Worm (Caenorhabditis elegans) whole organism, young adult: Measurements from ENCODE around the gene nlp-32.

Source experiments
- C06A6.2 ChIP-seq: fragments of 200-800 bp; sonication (Bioruptor generic); conservative IDR thresholded peaks from 2 replicates; pipeline ENCODE4 v1.3.6; 2022; ENCODE audit warnings: missing genetic modification characterization, missing compliant biosample characterization
- C17E4.6 ChIP-seq: fragments of 200-800 bp; sonication (Bioruptor generic); IDR thresholded peaks from 2 replicates; pipeline ENCODE4 v1.3.6; 2022; ENCODE audit warnings: missing genetic modification reagents, missing genetic modification characterization, missing compliant biosample characterization
- D2030.7 ChIP-seq: fragments of 200-800 bp; sonication (Bioruptor generic); IDR thresholded peaks from 2 replicates; pipeline ENCODE4 v1.3.6; 2022; ENCODE audit warnings: missing genetic modification reagents, missing genetic modification characterization, missing compliant biosample characterization
- F22D6.2 ChIP-seq: sonication (generic microtip); optimal IDR thresholded peaks from 2 replicates; lab custom pipeline; 2016; ENCODE audit warnings: mild to moderate bottlenecking, missing genetic modification characterization, missing compliant biosample characterization
- F52B5.7 ChIP-seq: sonication (generic microtip); optimal IDR thresholded peaks from 2 replicates; lab custom pipeline; 2016; ENCODE audit warnings: mild to moderate bottlenecking, missing genetic modification characterization, missing compliant biosample characterization
- F57C9.4 ChIP-seq: sonication (generic microtip); optimal IDR thresholded peaks from 2 replicates; lab custom pipeline; 2017; ENCODE audit warnings: mild to moderate bottlenecking, missing genetic modification characterization, missing compliant biosample characterization
- K11D2.4 ChIP-seq: fragments of 200-800 bp; sonication (Bioruptor generic); IDR thresholded peaks from 2 replicates; pipeline ENCODE4 v1.3.6; 2022; ENCODE audit warnings: missing genetic modification reagents, missing genetic modification characterization, missing compliant biosample characterization
- Y67H2A.10 ChIP-seq: fragments of 200-800 bp; sonication (Bioruptor generic); conservative IDR thresholded peaks from 2 replicates; pipeline ENCODE4 v1.3.6; 2022; ENCODE audit warnings: missing genetic modification reagents, missing genetic modification characterization, missing compliant biosample characterization
- aptf-3 ChIP-seq: fragments of 200-800 bp; sonication (Bioruptor generic); IDR thresholded peaks from 2 replicates; pipeline ENCODE4 v1.3.6; 2022; ENCODE audit warnings: missing genetic modification characterization, missing compliant biosample characterization
- athp-1 ChIP-seq: sonication (generic microtip); optimal IDR thresholded peaks from 2 replicates; lab custom pipeline; 2017; ENCODE audit warnings: mild to moderate bottlenecking, missing genetic modification characterization, missing compliant biosample characterization
- attf-5 ChIP-seq: fragments of 200-800 bp; sonication (Bioruptor generic); optimal IDR thresholded peaks from 2 replicates; lab custom pipeline; 2018; ENCODE audit warnings: mild to moderate bottlenecking, missing genetic modification characterization, missing compliant biosample characterization
- ccch-3 ChIP-seq: fragments of 200-800 bp; sonication (Bioruptor generic); optimal IDR thresholded peaks from 2 replicates; lab custom pipeline; 2018; ENCODE audit warnings: mild to moderate bottlenecking, missing genetic modification characterization, missing compliant biosample characterization
- ceh-91 ChIP-seq: fragments of 200-800 bp; sonication (Bioruptor generic); IDR thresholded peaks from 2 replicates; pipeline ENCODE4 v1.3.6; 2022; ENCODE audit warnings: missing genetic modification reagents, missing genetic modification characterization, missing compliant biosample characterization
- die-1 ChIP-seq: sonication (generic microtip); optimal IDR thresholded peaks from 2 replicates; lab custom pipeline; 2016; ENCODE audit warnings: missing genotype, mild to moderate bottlenecking, missing genetic modification characterization, missing compliant biosample characterization
- dox-1 ChIP-seq: fragments of 200-800 bp; sonication (Bioruptor generic); IDR thresholded peaks from 2 replicates; pipeline ENCODE4 v1.3.6; 2022; ENCODE audit warnings: missing genetic modification reagents, missing genetic modification characterization, missing compliant biosample characterization
- egl-18 ChIP-seq: fragments of 200-800 bp; sonication (Bioruptor generic); IDR thresholded peaks from 2 replicates; pipeline ENCODE4 v1.3.6; 2022; ENCODE audit warnings: missing genetic modification reagents, missing genetic modification characterization, missing compliant biosample characterization
- egrh-3 ChIP-seq: fragments of 200-800 bp; sonication (Bioruptor generic); IDR thresholded peaks from 2 replicates; pipeline ENCODE4 v1.3.6; 2022; ENCODE audit warnings: missing genetic modification reagents, missing genetic modification characterization, missing compliant biosample characterization
- fkh-3 ChIP-seq: sonication (generic microtip); optimal IDR thresholded peaks from 2 replicates; lab custom pipeline; 2016; ENCODE audit warnings: mild to moderate bottlenecking, missing genetic modification characterization, missing compliant biosample characterization
- hlh-12 ChIP-seq: sonication (generic microtip); optimal IDR thresholded peaks from 2 replicates; lab custom pipeline; 2016; ENCODE audit warnings: missing genetic modification characterization, missing compliant biosample characterization
- hlh-26 ChIP-seq: fragments of 200-800 bp; sonication (Bioruptor generic); conservative IDR thresholded peaks from 2 replicates; pipeline ENCODE4 v1.3.6; 2022; ENCODE audit warnings: missing genetic modification reagents, missing genetic modification characterization, missing compliant biosample characterization
- hmg-1.2 ChIP-seq: fragments of 200-800 bp; sonication (Bioruptor generic); IDR thresholded peaks from 2 replicates; pipeline ENCODE4 v1.3.6; 2022; ENCODE audit warnings: missing genetic modification reagents, missing genetic modification characterization, missing compliant biosample characterization
- hmg-20 ChIP-seq: fragments of 200-800 bp; sonication (Bioruptor generic); IDR thresholded peaks from 2 replicates; pipeline ENCODE4 v1.3.6; 2022; ENCODE audit warnings: missing genetic modification reagents, missing genetic modification characterization, missing compliant biosample characterization
- hrde-1 ChIP-seq: sonication (generic microtip); optimal IDR thresholded peaks from 2 replicates; lab custom pipeline; 2016; ENCODE audit warnings: missing genetic modification characterization, mild to moderate bottlenecking, missing compliant biosample characterization, moderate library complexity, missing genotype, missing genetic modification reagents, borderline replicate concordance
- lag-1 ChIP-seq: fragments of 200-800 bp; sonication (Bioruptor generic); IDR thresholded peaks from 2 replicates; pipeline ENCODE4 v1.3.6; 2022; ENCODE audit warnings: missing genetic modification reagents, missing genetic modification characterization, missing compliant biosample characterization
- let-607 ChIP-seq, 2 experiments: fragments of 200-800 bp in 1 of 2; sonication (Bioruptor generic) in 1 of 2; sonication (generic microtip) in 1 of 2; optimal IDR thresholded peaks; 2 replicates each; lab custom pipeline; 2016 to 2018; ENCODE audit warnings: mild to moderate bottlenecking in 2 of 2, missing compliant biosample characterization in 2 of 2, missing genetic modification characterization in 2 of 2, moderate library complexity in 2 of 2, missing genotype in 1 of 2
- lin-26 ChIP-seq: fragments of 200-800 bp; sonication (Bioruptor generic); IDR thresholded peaks from 2 replicates; pipeline ENCODE4 v1.3.6; 2022; ENCODE audit warnings: missing genetic modification reagents, missing genetic modification characterization, missing compliant biosample characterization
- lin-54 ChIP-seq: fragments of 200-800 bp; sonication (Bioruptor generic); optimal IDR thresholded peaks from 2 replicates; lab custom pipeline; 2018; ENCODE audit warnings: mild to moderate bottlenecking, missing genetic modification characterization, missing compliant biosample characterization
- mcd-1 ChIP-seq: fragments of 200-800 bp; sonication (Bioruptor generic); IDR thresholded peaks from 2 replicates; pipeline ENCODE4 v1.3.6; 2022; ENCODE audit warnings: missing genetic modification reagents, missing genetic modification characterization, missing compliant biosample characterization
- nfya-2 ChIP-seq: fragments of 200-800 bp; sonication (Bioruptor generic); IDR thresholded peaks from 2 replicates; pipeline ENCODE4 v1.3.6; 2022; ENCODE audit warnings: missing genetic modification reagents, missing genetic modification characterization, missing compliant biosample characterization
- nfyb-1 ChIP-seq: fragments of 200-800 bp; sonication (Bioruptor generic); IDR thresholded peaks from 2 replicates; pipeline ENCODE4 v1.3.6; 2022; ENCODE audit warnings: missing genetic modification reagents, missing genetic modification characterization, missing compliant biosample characterization
- nhr-120 ChIP-seq: fragments of 200-800 bp; sonication (Bioruptor generic); IDR thresholded peaks from 2 replicates; pipeline ENCODE4 v1.3.6; 2022; ENCODE audit warnings: missing genetic modification characterization, missing compliant biosample characterization
- nhr-80 ChIP-seq: sonication (generic microtip); optimal IDR thresholded peaks from 2 replicates; lab custom pipeline; 2016; ENCODE audit warnings: missing genetic modification characterization, missing compliant biosample characterization
- rcor-1 ChIP-seq: fragments of 200-800 bp; sonication (Bioruptor generic); IDR thresholded peaks from 2 replicates; pipeline ENCODE4 v1.3.6; 2022; ENCODE audit warnings: missing genetic modification reagents, missing genetic modification characterization, missing compliant biosample characterization
- repo-1 ChIP-seq: sonication (generic microtip); optimal IDR thresholded peaks from 2 replicates; lab custom pipeline; 2017; ENCODE audit warnings: mild to moderate bottlenecking, missing genetic modification characterization, missing compliant biosample characterization
- rpc-1 ChIP-seq, 2 experiments: fragments of 150-350 bp in 1 of 2; sonication (generic microtip) in 1 of 2; optimal IDR thresholded peaks; 2 replicates each; lab custom pipeline; 2014 to 2018; ENCODE audit warnings: missing biosample characterization in 1 of 2, missing genetic modification characterization in 1 of 2, missing genetic modification reagents in 1 of 2, missing genotype in 1 of 2
- sdz-38 ChIP-seq: sonication (generic microtip); optimal IDR thresholded peaks from 2 replicates; lab custom pipeline; 2016; ENCODE audit warnings: missing genotype, missing genetic modification characterization, missing compliant biosample characterization
- snpc-1.3 ChIP-seq: sonication (generic microtip); optimal IDR thresholded peaks from 2 replicates; lab custom pipeline; 2017; ENCODE audit warnings: missing genetic modification characterization, mild to moderate bottlenecking, missing compliant biosample characterization, antibody characterized with exemption, moderate library complexity, missing genotype, missing genetic modification reagents; ENCODE audit not compliant: insufficient read depth
- snpc-3.4 ChIP-seq: sonication (generic microtip); optimal IDR thresholded peaks from 2 replicates; lab custom pipeline; 2017; ENCODE audit warnings: missing genetic modification characterization, mild to moderate bottlenecking, missing compliant biosample characterization, antibody characterized with exemption, moderate library complexity, missing genotype, missing genetic modification reagents
- snpc-4 ChIP-seq, 5 experiments: fragments of 150-350 bp in 1 of 5; sonication (generic microtip) in 4 of 5; optimal IDR thresholded peaks; 2 replicates each; lab custom pipeline; 2014 to 2018; ENCODE audit warnings: missing genetic modification characterization in 5 of 5, missing biosample characterization in 3 of 5, antibody characterized with exemption in 2 of 5, mild to moderate bottlenecking in 2 of 5, missing compliant biosample characterization in 2 of 5, missing genotype in 2 of 5, moderate library complexity in 2 of 5, missing genetic modification reagents in 1 of 5
- sptf-2 ChIP-seq: fragments of 200-800 bp; sonication (Bioruptor generic); optimal IDR thresholded peaks from 2 replicates; lab custom pipeline; 2018; ENCODE audit warnings: mild to moderate bottlenecking, missing genetic modification characterization, missing compliant biosample characterization
- unc-62 ChIP-seq: fragments of 150-350 bp; optimal IDR thresholded peaks from 2 replicates; lab custom pipeline; 2014; ENCODE audit warnings: missing biosample characterization, missing genetic modification reagents, missing genetic modification characterization
- xnd-1 ChIP-seq: sonication (generic microtip); optimal IDR thresholded peaks from 2 replicates; lab custom pipeline; 2016; ENCODE audit warnings: missing genotype, missing genetic modification reagents, missing genetic modification characterization, missing compliant biosample characterization
- zim-3 ChIP-seq: sonication (generic microtip); optimal IDR thresholded peaks from 2 replicates; lab custom pipeline; 2017; ENCODE audit warnings: mild to moderate bottlenecking, missing genetic modification characterization, moderate library complexity, missing compliant biosample characterization
- ztf-18 ChIP-seq: sonication (generic microtip); optimal IDR thresholded peaks from 2 replicates; lab custom pipeline; 2016; ENCODE audit warnings: missing genotype, mild to moderate bottlenecking, missing genetic modification characterization, missing compliant biosample characterization
- ztf-25 ChIP-seq: fragments of 200-800 bp; sonication (Bioruptor generic); IDR thresholded peaks from 2 replicates; pipeline ENCODE4 v1.3.6; 2022; ENCODE audit warnings: missing genetic modification reagents, missing genetic modification characterization, missing compliant biosample characterization
- ztf-26 ChIP-seq: sonication (generic microtip); optimal IDR thresholded peaks from 2 replicates; lab custom pipeline; 2017; ENCODE audit warnings: missing genetic modification characterization, missing compliant biosample characterization

nlp-32 gene

DNA sequence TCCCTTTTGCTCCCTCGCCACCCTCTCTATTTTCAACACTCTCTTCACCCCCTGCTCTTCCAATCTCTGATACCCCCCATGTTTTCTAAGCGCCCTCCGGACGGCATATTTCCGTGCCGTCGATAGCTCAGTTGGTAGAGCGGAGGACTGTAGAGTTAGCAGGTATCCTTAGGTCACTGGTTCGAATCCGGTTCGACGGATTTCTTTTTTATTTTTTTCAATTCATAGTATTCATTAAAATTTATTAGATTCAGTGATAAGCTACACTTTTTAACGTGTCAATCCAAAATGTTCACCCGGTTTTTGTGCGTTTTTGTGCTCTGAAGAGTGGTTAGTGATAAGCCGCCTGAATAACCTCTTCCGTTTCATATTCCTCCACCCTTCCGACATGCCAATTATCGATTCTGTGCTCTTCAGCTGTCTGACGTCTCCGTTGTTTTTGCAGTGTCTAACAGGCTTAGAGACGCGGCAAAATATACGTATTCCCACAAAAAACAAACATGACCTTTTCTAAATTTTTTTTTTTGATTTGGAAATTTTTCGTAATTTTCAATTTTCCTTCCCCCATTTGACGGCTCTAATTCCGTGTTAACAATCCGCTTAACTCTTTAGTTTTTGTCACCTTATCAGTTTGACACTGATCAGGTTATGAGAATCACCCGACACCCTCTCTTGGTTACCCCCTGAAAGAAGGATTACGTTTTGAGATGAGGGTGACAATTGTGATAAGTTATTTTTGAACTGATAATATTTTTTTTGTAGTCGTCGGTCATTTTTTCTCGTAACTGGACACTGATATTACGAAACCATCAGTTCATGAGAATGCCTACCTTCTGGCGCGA is 49.1 kb upstream of the nlp-32 start (continued):
- peak; percentile 76 for TF ChIP-seq dox-1
- no peak for TF ChIP-seq F52B5.7 (tag; lab: Kevin White, UChicago)
- no peak for TF ChIP-seq xnd-1
- no peak for TF ChIP-seq lag-1
- no peak for TF ChIP-seq sdz-38 (tag; lab: Kevin White, UChicago)
- peak; percentile 34 for TF ChIP-seq ztf-26 (tag; lab: Kevin White, UChicago)
- TF ChIP-seq snpc-1.3 (tag; lab: Kevin White, UChicago) = peak; percentile 32
- no peak for TF ChIP-seq sptf-2 (GFP tag; lab: Kevin White, UChicago)
- TF ChIP-seq die-1 (tag; lab: Kevin White, UChicago) = peak; percentile 67
- no peak for TF ChIP-seq Y67H2A.10 (GFP tag; lab: Robert Waterston, UW)
- TF ChIP-seq hlh-12 = no peak
- no peak for TF ChIP-seq C06A6.2
- TF ChIP-seq nhr-120 (GFP tag; lab: Robert Waterston, UW) = no peak
- TF ChIP-seq nhr-80 (tag; lab: Kevin White, UChicago) = peak; percentile 93
- TF ChIP-seq ztf-25 (GFP tag; lab: Robert Waterston, UW) = no peak
- no peak for TF ChIP-seq F57C9.4
- TF ChIP-seq egl-18 (GFP tag; lab: Robert Waterston, UW) = no peak
- TF ChIP-seq ceh-91 = no peak
- peak; percentile 73 for TF ChIP-seq ztf-18 (tag; lab: Kevin White, UChicago)
- TF ChIP-seq repo-1 (tag; lab: Kevin White, UChicago) = no peak
- no peak for TF ChIP-seq egrh-3 (GFP tag; lab: Robert Waterston, UW)
- no peak for TF ChIP-seq K11D2.4 (GFP tag; lab: Robert Waterston, UW)
- TF ChIP-seq ccch-3 (GFP tag; lab: Kevin White, UChicago) = no peak
- no peak for TF ChIP-seq unc-62 (GFP tag; lab: Kevin White, UChicago)
- no peak for TF ChIP-seq C17E4.6 (GFP tag; lab: Robert Waterston, UW)
- peak; percentile 63 for TF ChIP-seq mcd-1 (GFP tag; lab: Robert Waterston, UW)
- TF ChIP-seq nfya-2 = no peak
- TF ChIP-seq hrde-1 (tag; lab: Kevin White, UChicago) = no peak
- no peak for TF ChIP-seq snpc-4 (GFP tag; optimal IDR thresholded peaks at IDR 0.05; lab: Kevin White, UChicago)
- TF ChIP-seq snpc-4 (tag; optimal IDR thresholded peaks at IDR 0.05; lab: Kevin White, UChicago) = peak in 1 of 4 experiments; percentile 61
- TF ChIP-seq F22D6.2 = no peak
- TF ChIP-seq hlh-26 (GFP tag; lab: Robert Waterston, UW) = no peak
- TF ChIP-seq nfyb-1 = 0 out of 2 replicates have a peak, but pooled peaks have one; percentile 51
- 0 out of 2 replicates have a peak, but pooled peaks have one; percentile 29 for TF ChIP-seq D2030.7
- TF ChIP-seq snpc-3.4 (tag; lab: Kevin White, UChicago) = no peak
- peak; percentile 59; the same call in 1 of the 2 replicates for TF ChIP-seq lin-26 (GFP tag; lab: Robert Waterston, UW)
- peak; percentile 12 for TF ChIP-seq lin-54 (GFP tag; lab: Kevin White, UChicago)
- TF ChIP-seq zim-3 = no peak
- TF ChIP-seq fkh-3 (tag; lab: Kevin White, UChicago) = no peak
- TF ChIP-seq rcor-1 (GFP tag; lab: Robert Waterston, UW) = peak; percentile 29; the same call in 1 of the 2 replicates
- TF ChIP-seq let-607 (tag; optimal IDR thresholded peaks at IDR 0.05; lab: Kevin White, UChicago) = peak; percentile 12 to 67
- TF ChIP-seq hmg-20 = no peak
- peak; percentile 85 for TF ChIP-seq hmg-1.2 (GFP tag; lab: Robert Waterston, UW)
- no peak for TF ChIP-seq athp-1
- TF ChIP-seq rpc-1 (optimal IDR thresholded peaks at IDR 0.05; lab: Kevin White, UChicago) = peak; percentile 61
- TF ChIP-seq rpc-1 (tag; optimal IDR thresholded peaks at IDR 0.05; lab: Kevin White, UChicago) = peak; percentile 81
- no peak for TF ChIP-seq aptf-3
- TF ChIP-seq attf-5 = no peak
